Worm (Caenorhabditis elegans) whole organism, L3 larva: Measurements from ENCODE around the gene W02H3.1.

Experiments used
- R02D3.7 ChIP-seq: fragments of 150-350 bp; optimal IDR thresholded peaks from 2 replicates; lab custom pipeline; 2014; ENCODE audit warnings: missing biosample characterization, missing genetic modification characterization
- ZK546.5 ChIP-seq: sonication (generic microtip); optimal IDR thresholded peaks from 2 replicates; lab custom pipeline; 2017; ENCODE audit warnings: missing biosample characterization, missing genetic modification characterization
- aly-2 ChIP-seq: fragments of 150-350 bp; optimal IDR thresholded peaks from 2 replicates; lab custom pipeline; 2014; ENCODE audit warnings: missing biosample characterization, missing genetic modification characterization
- ama-1 ChIP-seq: fragments of 150-350 bp; optimal IDR thresholded peaks from 2 replicates; lab custom pipeline; 2018
- ceh-16 ChIP-seq: sonication (generic microtip); optimal IDR thresholded peaks from 2 replicates; lab custom pipeline; 2017; ENCODE audit warnings: missing biosample characterization, missing genetic modification characterization
- ceh-28 ChIP-seq: fragments of 150-350 bp; optimal IDR thresholded peaks from 2 replicates; lab custom pipeline; 2014; ENCODE audit warnings: missing biosample characterization, missing genetic modification reagents, missing genetic modification characterization
- ceh-82 ChIP-seq: fragments of 150-350 bp; optimal IDR thresholded peaks from 2 replicates; lab custom pipeline; 2014; ENCODE audit warnings: missing biosample characterization, missing genetic modification characterization
- daf-12 ChIP-seq: fragments of 150-350 bp; optimal IDR thresholded peaks from 2 replicates; lab custom pipeline; 2014; ENCODE audit warnings: missing biosample characterization, missing genetic modification reagents, missing genetic modification characterization
- egl-27 ChIP-seq: sonication (generic microtip); optimal IDR thresholded peaks from 4 replicates; lab custom pipeline; 2017; ENCODE audit warnings: missing biosample characterization, missing genetic modification reagents, missing genetic modification characterization
- egl-5 ChIP-seq: fragments of 150-350 bp; optimal IDR thresholded peaks from 2 replicates; lab custom pipeline; 2017; ENCODE audit warnings: missing biosample characterization, missing genetic modification reagents, missing genetic modification characterization, inconsistent platforms
- elt-1 ChIP-seq: fragments of 150-350 bp; optimal IDR thresholded peaks from 2 replicates; lab custom pipeline; 2014; ENCODE audit warnings: missing biosample characterization, missing genetic modification characterization
- elt-2 ChIP-seq: sonication (generic microtip); optimal IDR thresholded peaks from 2 replicates; lab custom pipeline; 2016; ENCODE audit warnings: missing genetic modification reagents, mild to moderate bottlenecking, missing genetic modification characterization, missing compliant biosample characterization
- elt-3 ChIP-seq, 3 experiments: fragments of 150-350 bp in 1 of 3; sonication (generic microtip) in 2 of 3; optimal IDR thresholded peaks; 2 replicates in 2 of 3; 4 replicates in 1 of 3; lab custom pipeline; 2014 to 2017; ENCODE audit warnings: missing biosample characterization in 3 of 3, missing genetic modification characterization in 3 of 3
- eor-1 ChIP-seq, 2 experiments: fragments of 150-350 bp; optimal IDR thresholded peaks; 2 replicates each; lab custom pipeline; 2014 to 2018; ENCODE audit warnings: missing biosample characterization in 2 of 2, missing genetic modification characterization in 2 of 2
- fkh-10 ChIP-seq: sonication (generic microtip); optimal IDR thresholded peaks from 2 replicates; lab custom pipeline; 2017; ENCODE audit warnings: missing biosample characterization, missing genetic modification reagents, missing genetic modification characterization
- fkh-2 ChIP-seq: fragments of 150-350 bp; optimal IDR thresholded peaks from 2 replicates; lab custom pipeline; 2014; ENCODE audit warnings: missing biosample characterization, missing genetic modification reagents, missing genetic modification characterization
- fos-1 ChIP-seq: fragments of 150-350 bp; optimal IDR thresholded peaks from 2 replicates; lab custom pipeline; 2014; ENCODE audit warnings: missing biosample characterization, missing genetic modification characterization
- jun-1 ChIP-seq: fragments of 150-350 bp; optimal IDR thresholded peaks from 2 replicates; lab custom pipeline; 2014; ENCODE audit warnings: missing biosample characterization, missing genetic modification reagents, missing genetic modification characterization
- lin-15B ChIP-seq: fragments of 150-350 bp; optimal IDR thresholded peaks from 2 replicates; lab custom pipeline; 2014; ENCODE audit warnings: missing biosample characterization, missing genetic modification characterization
- lin-39 ChIP-seq: fragments of 150-350 bp; optimal IDR thresholded peaks from 2 replicates; lab custom pipeline; 2018; ENCODE audit warnings: missing biosample characterization, missing genetic modification reagents, missing genetic modification characterization
- lsy-12 ChIP-seq: sonication (generic microtip); optimal IDR thresholded peaks from 2 replicates; lab custom pipeline; 2016; ENCODE audit warnings: mild to moderate bottlenecking, missing genetic modification characterization, missing compliant biosample characterization
- nfya-1 ChIP-seq: sonication (generic microtip); optimal IDR thresholded peaks from 2 replicates; lab custom pipeline; 2017; ENCODE audit warnings: missing genetic modification characterization, mild to moderate bottlenecking, missing compliant biosample characterization, antibody characterized with exemption, moderate library complexity; ENCODE audit not compliant: insufficient read depth
- nhr-11 ChIP-seq: fragments of 150-350 bp; optimal IDR thresholded peaks from 2 replicates; lab custom pipeline; 2014; ENCODE audit warnings: missing biosample characterization, missing genetic modification characterization
- nhr-12 ChIP-seq: fragments of 150-350 bp; optimal IDR thresholded peaks from 2 replicates; lab custom pipeline; 2014; ENCODE audit warnings: missing biosample characterization, missing genetic modification characterization
- nhr-23 ChIP-seq: fragments of 150-350 bp; optimal IDR thresholded peaks from 2 replicates; lab custom pipeline; 2014; ENCODE audit warnings: missing biosample characterization, missing genetic modification reagents, missing genetic modification characterization
- nhr-237 ChIP-seq: fragments of 150-350 bp; optimal IDR thresholded peaks from 2 replicates; lab custom pipeline; 2014; ENCODE audit warnings: missing biosample characterization, missing genetic modification characterization
- nhr-28 ChIP-seq: fragments of 150-350 bp; optimal IDR thresholded peaks from 2 replicates; lab custom pipeline; 2014; ENCODE audit warnings: missing biosample characterization, missing genetic modification characterization
- nhr-43 ChIP-seq: sonication (generic microtip); optimal IDR thresholded peaks from 2 replicates; lab custom pipeline; 2016; ENCODE audit warnings: mild to moderate bottlenecking, missing genetic modification characterization, missing compliant biosample characterization; ENCODE audit not compliant: poor library complexity, severe bottlenecking
- nhr-76 ChIP-seq: fragments of 150-350 bp; sonication (generic microtip); optimal IDR thresholded peaks from 5 replicates; lab custom pipeline; 2014; ENCODE audit warnings: missing biosample characterization, missing genetic modification characterization
- nhr-77 ChIP-seq: fragments of 150-350 bp; optimal IDR thresholded peaks from 2 replicates; lab custom pipeline; 2014; ENCODE audit warnings: missing biosample characterization, missing genetic modification characterization
- pqm-1 ChIP-seq: fragments of 150-350 bp; optimal IDR thresholded peaks from 2 replicates; lab custom pipeline; 2017; ENCODE audit warnings: missing biosample characterization, missing genetic modification characterization, inconsistent platforms
- sea-2 ChIP-seq: fragments of 150-350 bp; sonication (generic microtip); optimal IDR thresholded peaks from 4 replicates; lab custom pipeline; 2014; ENCODE audit warnings: missing biosample characterization, missing genetic modification reagents, missing genetic modification characterization
- tbx-2 ChIP-seq: sonication (generic microtip); optimal IDR thresholded peaks from 2 replicates; lab custom pipeline; 2016; ENCODE audit warnings: mild to moderate bottlenecking, missing genetic modification characterization, missing compliant biosample characterization
- unc-62 ChIP-seq: fragments of 150-350 bp; sonication (generic microtip); optimal IDR thresholded peaks from 4 replicates; lab custom pipeline; 2014; ENCODE audit warnings: missing biosample characterization, missing genetic modification reagents, missing genetic modification characterization
- zag-1 ChIP-seq: fragments of 150-350 bp; optimal IDR thresholded peaks from 2 replicates; lab custom pipeline; 2014; ENCODE audit warnings: missing biosample characterization, missing genetic modification characterization
- ztf-11 ChIP-seq: fragments of 150-350 bp; optimal IDR thresholded peaks from 2 replicates; lab custom pipeline; 2014; ENCODE audit warnings: missing biosample characterization, missing genetic modification characterization
- ztf-4 ChIP-seq: fragments of 150-350 bp; optimal IDR thresholded peaks from 2 replicates; lab custom pipeline; 2014; ENCODE audit warnings: missing biosample characterization, missing genetic modification characterization

The W02H3.1 gene

ce11 chrX:11104883-11105629 is at the start of gene W02H3.1:
Gene W02H3.1, minus strand, starts transcription at chrX:11105460.
- TF ChIP-seq lin-15B (tag; lab: Kevin White, UChicago) (no peak), elt-2 (tag; lab: Kevin White, UChicago) (peak; percentile 49), pqm-1 (tag; lab: Kevin White, UChicago) (peak; percentile 31)

ce11 chrX:11152720-11153119 is 47.5 kb upstream of the W02H3.1 start, which contains the start of the genes C05C9.3 and C05C9.2:
Gene C05C9.3, minus strand, starts transcription at chrX:11152820.
Gene C05C9.2, plus strand, starts transcription at chrX:11153065.
- TF ChIP-seq nhr-12 (tag; lab: Kevin White, UChicago) (no peak), nhr-77 (no peak)

- no peak for TF ChIP-seq ztf-11 (tag; lab: Kevin White, UChicago)
These were observed 46.2 kb upstream of the W02H3.1 start for ce11 chrX:11151494-11151893.

- no peak for TF ChIP-seq tbx-2 (tag; lab: Kevin White, UChicago)
- TF ChIP-seq sea-2 (GFP tag; lab: Kevin White, UChicago), result no peak
- no peak for TF ChIP-seq nhr-12 (tag; lab: Kevin White, UChicago)
- TF ChIP-seq elt-1, result peak; percentile 78
- TF ChIP-seq egl-27 (tag; lab: Kevin White, UChicago), result no peak
- TF ChIP-seq elt-3 (tag; optimal IDR thresholded peaks at IDR 0.05; lab: Kevin White, UChicago), result no peak
- no peak for TF ChIP-seq egl-5
- peak; percentile 60 for TF ChIP-seq lin-39 (tag; lab: Kevin White, UChicago)
- no peak for TF ChIP-seq nhr-11 (tag; lab: Kevin White, UChicago)
These were observed 32.4 kb upstream of the W02H3.1 start for ce11 chrX:11137632-11138031.

- TF ChIP-seq nfya-1 (tag; lab: Kevin White, UChicago) (no peak), lin-15B (tag; lab: Kevin White, UChicago) (no peak), ceh-16 (no peak), lin-39 (tag; lab: Kevin White, UChicago) (no peak), fkh-2 (tag; lab: Kevin White, UChicago) (no peak), nhr-23 (tag; lab: Kevin White, UChicago) (peak; percentile 47), ama-1 (lab: Kevin White, UChicago) (no peak), jun-1 (tag; lab: Kevin White, UChicago) (no peak), elt-2 (tag; lab: Kevin White, UChicago) (peak; percentile 20), elt-1 (no peak), eor-1 (tag; optimal IDR thresholded peaks at IDR 0.05; lab: Kevin White, UChicago) (no peak), elt-3 (tag; optimal IDR thresholded peaks at IDR 0.05; lab: Kevin White, UChicago) (peak in 2 of 3 experiments; percentile 70 to 93), sea-2 (GFP tag; lab: Kevin White, UChicago) (no peak), nhr-28 (tag; lab: Kevin White, UChicago) (no peak), nhr-43 (tag; lab: Kevin White, UChicago) (peak; percentile 29), fos-1 (tag; lab: Kevin White, UChicago) (no peak), daf-12 (no peak)
These were observed 31.7 kb upstream of the W02H3.1 start for ce11 chrX:11136988-11137387.

ce11 chrX:11134750-11135394 is 29.6 kb upstream of the W02H3.1 start:
- TF ChIP-seq ZK546.5 (tag; lab: Kevin White, UChicago) (no peak), lsy-12 (tag; lab: Kevin White, UChicago) (no peak), ceh-82 (no peak), nhr-237 (tag; lab: Kevin White, UChicago) (no peak), ceh-28 (tag; lab: Kevin White, UChicago) (no peak), R02D3.7 (tag; lab: Kevin White, UChicago) (no peak), ztf-11 (tag; lab: Kevin White, UChicago) (no peak), ztf-4 (tag; lab: Kevin White, UChicago) (no peak), unc-62 (GFP tag; lab: Kevin White, UChicago) (no peak), aly-2 (no peak), nhr-76 (tag; lab: Kevin White, UChicago) (no peak), fkh-10 (GFP tag; lab: Kevin White, UChicago) (no peak), eor-1 (tag; optimal IDR thresholded peaks at IDR 0.05; lab: Kevin White, UChicago) (no peak), zag-1 (no peak), nhr-12 (tag; lab: Kevin White, UChicago) (no peak), jun-1 (tag; lab: Kevin White, UChicago) (no peak), nhr-23 (tag; lab: Kevin White, UChicago) (no peak), tbx-2 (tag; lab: Kevin White, UChicago) (no peak)
